Worm (Caenorhabditis elegans) whole organism, L4/young adult: Measurements from ENCODE around the gene Y32G9A.5.

Experiments used
- W03F9.2 ChIP-seq: fragments of 150-350 bp; optimal IDR thresholded peaks from 2 replicates; lab custom pipeline; 2014; ENCODE audit warnings: missing biosample characterization, missing genetic modification characterization
- him-1 ChIP-seq: sonication (generic microtip); optimal IDR thresholded peaks from 2 replicates; lab custom pipeline; 2016; ENCODE audit warnings: missing genotype, missing genetic modification reagents, missing genetic modification characterization, missing compliant biosample characterization

- TF ChIP-seq him-1 (tag; lab: Kevin White, UChicago) (no peak), W03F9.2 (tag; lab: Kevin White, UChicago) (no peak)
Observed at ce11 chrV:1907350-1907749, at the start of gene Y32G9A.5.
